Fruit fly (Drosophila melanogaster) whole organism, prepupa: Measurements from ENCODE around the gene MetRS-m.

Source experiments
- CG11902 ChIP-seq: fragments of 200-800 bp; sonication (Bioruptor generic); optimal IDR thresholded peaks from 3 replicates; lab custom pipeline; 2016; ENCODE audit warnings: missing biosample characterization, missing genetic modification characterization
- CG1621 ChIP-seq: fragments of 200-800 bp; sonication (Bioruptor generic); optimal IDR thresholded peaks from 3 replicates; lab custom pipeline; 2018; ENCODE audit warnings: missing biosample characterization, mild to moderate bottlenecking, missing genetic modification characterization
- CG16779 ChIP-seq: fragments of 200-800 bp; sonication (Bioruptor generic); optimal IDR thresholded peaks from 3 replicates; lab custom pipeline; 2017; ENCODE audit warnings: missing biosample characterization, mild to moderate bottlenecking, missing genetic modification characterization
- CG3032 ChIP-seq: fragments of 200-800 bp; optimal IDR thresholded peaks from 2 replicates; lab custom pipeline; 2019; ENCODE audit warnings: missing biosample characterization, mild to moderate bottlenecking, missing genetic modification characterization, moderate library complexity
- CG3919 ChIP-seq: fragments of 200-800 bp; sonication (Bioruptor generic); optimal IDR thresholded peaks from 3 replicates; lab custom pipeline; 2016; ENCODE audit warnings: missing biosample characterization, missing genetic modification characterization
- CG8319 ChIP-seq: fragments of 200-800 bp; sonication (Bioruptor generic); optimal IDR thresholded peaks from 3 replicates; lab custom pipeline; 2016; ENCODE audit warnings: missing biosample characterization, missing genetic modification characterization
- Eip78C ChIP-seq: fragments of 200-800 bp; sonication (Bioruptor generic); peaks from one replicate; lab custom pipeline; 2016; ENCODE audit warnings: missing biosample characterization, missing genetic modification characterization
- Lpt ChIP-seq: fragments of 200-800 bp; sonication (Bioruptor generic); optimal IDR thresholded peaks from 3 replicates; lab custom pipeline; 2016; ENCODE audit warnings: missing biosample characterization, missing genetic modification characterization
- Sox102F ChIP-seq: fragments of 200-800 bp; sonication (Bioruptor generic); optimal IDR thresholded peaks from 2 replicates; lab custom pipeline; 2016; ENCODE audit warnings: missing biosample characterization, mild to moderate bottlenecking, missing genetic modification characterization
- acj6 ChIP-seq: fragments of 200-800 bp; sonication (Bioruptor generic); optimal IDR thresholded peaks from 3 replicates; lab custom pipeline; 2016; ENCODE audit warnings: missing biosample characterization, missing genetic modification characterization
- cyc ChIP-seq: fragments of 200-800 bp; sonication (Bioruptor generic); optimal IDR thresholded peaks from 3 replicates; lab custom pipeline; 2016; ENCODE audit warnings: missing biosample characterization, missing genetic modification characterization
- salr ChIP-seq, 2 experiments: fragments of 200-800 bp; sonication (Bioruptor generic); optimal IDR thresholded peaks; 3 replicates each; lab custom pipeline; 2016 to 2018; ENCODE audit warnings: missing biosample characterization in 2 of 2, missing genetic modification characterization in 2 of 2, mild to moderate bottlenecking in 1 of 2

DNA sequence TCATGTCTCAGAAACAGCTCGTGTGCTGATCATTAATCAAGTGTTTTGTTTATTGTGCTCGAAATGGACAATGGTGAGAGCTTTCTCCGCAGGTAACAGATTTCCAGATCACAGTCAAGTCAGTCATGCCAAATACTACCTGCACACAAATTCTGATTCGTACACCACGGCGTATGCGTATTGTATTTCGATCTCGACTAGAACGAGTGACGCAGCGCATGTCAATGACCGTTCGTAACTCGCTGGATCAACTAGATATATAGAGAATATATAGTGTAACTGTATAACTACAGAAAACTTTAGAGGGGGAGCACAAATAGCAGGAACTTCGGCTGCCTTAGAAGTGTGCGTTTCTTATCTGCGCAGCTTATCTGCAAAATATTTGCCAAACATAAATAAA lies 36.9 kb upstream of the MetRS-m start:
- TF ChIP-seq Lpt (GFP tag; lab: Kevin White, UChicago) = no peak
- no peak for TF ChIP-seq Sox102F (GFP tag; lab: Kevin White, UChicago)
- TF ChIP-seq CG11902 (GFP tag; lab: Kevin White, UChicago) = no peak
- TF ChIP-seq CG8319 = no peak
- TF ChIP-seq CG1621 (tag; lab: Kevin White, UChicago) = no peak
- TF ChIP-seq salr (GFP tag; optimal IDR thresholded peaks at IDR 0.05; lab: Kevin White, UChicago) = no peak
- no peak for TF ChIP-seq CG16779 (tag; lab: Kevin White, UChicago)
- no peak for TF ChIP-seq cyc (GFP tag; lab: Kevin White, UChicago)
- no peak for TF ChIP-seq CG3919 (GFP tag; lab: Kevin White, UChicago)
- no peak for TF ChIP-seq CG3032 (tag; lab: Kevin White, UChicago)
- no peak for TF ChIP-seq acj6 (GFP tag; lab: Kevin White, UChicago)
- TF ChIP-seq Eip78C (GFP tag; lab: Kevin White, UChicago) = no peak
